Worm (Caenorhabditis elegans) whole organism, L4 larva: ENCODE measurements around the gene efk-1.

Experiments
- F10B5.3 ChIP-seq: sonication (generic microtip); optimal IDR thresholded peaks from 2 replicates; lab custom pipeline; 2016; ENCODE audit warnings: mild to moderate bottlenecking, missing genetic modification characterization, missing compliant biosample characterization
- F37D6.2 ChIP-seq: sonication (generic microtip); optimal IDR thresholded peaks from 2 replicates; lab custom pipeline; 2016; ENCODE audit warnings: mild to moderate bottlenecking, missing genetic modification characterization, missing compliant biosample characterization
- F44E2.7 ChIP-seq: fragments of 200-800 bp; sonication (Bioruptor generic); IDR thresholded peaks from 2 replicates; pipeline ENCODE4 v2.1.2; 2022; ENCODE audit warnings: missing genetic modification characterization, missing compliant biosample characterization
- F49E8.2 ChIP-seq: sonication (generic microtip); optimal IDR thresholded peaks from 2 replicates; lab custom pipeline; 2016; ENCODE audit warnings: missing compliant biosample characterization, mild to moderate bottlenecking, missing genetic modification characterization, borderline replicate concordance
- ZK546.5 ChIP-seq, 2 experiments: sonication (generic microtip); optimal IDR thresholded peaks; 2 replicates each; lab custom pipeline; 2017; ENCODE audit warnings: missing biosample characterization in 2 of 2, missing genetic modification characterization in 2 of 2
- aha-1 ChIP-seq: fragments of 150-350 bp; peaks from one replicate; lab custom pipeline; 2014; ENCODE audit warnings: missing biosample characterization, missing genetic modification characterization
- aly-2 ChIP-seq: sonication (generic microtip); optimal IDR thresholded peaks from 2 replicates; lab custom pipeline; 2018; ENCODE audit warnings: missing biosample characterization, missing genetic modification characterization
- ceh-20 ChIP-seq: fragments of 200-800 bp; sonication (Bioruptor generic); IDR thresholded peaks from 2 replicates; pipeline ENCODE4 v1.3.6; 2022; ENCODE audit warnings: missing genetic modification reagents, missing genetic modification characterization, missing compliant biosample characterization
- ceh-28 ChIP-seq: fragments of 150-350 bp; optimal IDR thresholded peaks from 2 replicates; lab custom pipeline; 2014; ENCODE audit warnings: missing biosample characterization, missing genetic modification reagents, missing genetic modification characterization
- ces-1 ChIP-seq: fragments of 150-350 bp; sonication (generic microtip); optimal IDR thresholded peaks from 4 replicates; lab custom pipeline; 2014; ENCODE audit warnings: missing biosample characterization, missing genetic modification reagents, missing genetic modification characterization
- cey-2 ChIP-seq: sonication (generic microtip); optimal IDR thresholded peaks from 3 replicates; lab custom pipeline; 2017; ENCODE audit warnings: missing genetic modification characterization, mild to moderate bottlenecking, missing compliant biosample characterization, antibody characterized with exemption, borderline replicate concordance; ENCODE audit not compliant: insufficient read depth
- dmd-6 ChIP-seq: fragments of 200-800 bp; sonication (Bioruptor generic); IDR thresholded peaks from 2 replicates; pipeline ENCODE4 v1.3.6; 2022; ENCODE audit warnings: missing genetic modification reagents, missing genetic modification characterization, missing compliant biosample characterization
- dmd-8 ChIP-seq: fragments of 200-800 bp; sonication (Bioruptor generic); IDR thresholded peaks from 2 replicates; pipeline ENCODE4 v1.3.6; 2022; ENCODE audit warnings: missing genetic modification characterization, missing compliant biosample characterization
- fkh-10 ChIP-seq: fragments of 150-350 bp; optimal IDR thresholded peaks from 2 replicates; lab custom pipeline; 2014; ENCODE audit warnings: missing biosample characterization, missing genetic modification reagents, missing genetic modification characterization
- fos-1 ChIP-seq: fragments of 150-350 bp; optimal IDR thresholded peaks from 2 replicates; lab custom pipeline; 2014; ENCODE audit warnings: missing biosample characterization, missing genetic modification characterization
- gei-8 ChIP-seq: fragments of 200-800 bp; sonication (Bioruptor generic); optimal IDR thresholded peaks from 2 replicates; lab custom pipeline; 2018; ENCODE audit warnings: mild to moderate bottlenecking, missing genetic modification characterization, missing compliant biosample characterization
- hif-1 ChIP-seq, 2 experiments: sonication (generic microtip); optimal IDR thresholded peaks; 2 replicates each; lab custom pipeline; 2016 to 2017; ENCODE audit warnings: missing compliant biosample characterization in 2 of 2, missing genetic modification characterization in 2 of 2, missing genetic modification reagents in 2 of 2, missing genotype in 2 of 2, mild to moderate bottlenecking in 1 of 2
- hlh-11 ChIP-seq: fragments of 200-800 bp; sonication (Bioruptor generic); optimal IDR thresholded peaks from 2 replicates; lab custom pipeline; 2018; ENCODE audit warnings: mild to moderate bottlenecking, missing genetic modification characterization, missing compliant biosample characterization
- hlh-30 ChIP-seq: sonication (generic microtip); optimal IDR thresholded peaks from 2 replicates; lab custom pipeline; 2017; ENCODE audit warnings: antibody characterized with exemption, mild to moderate bottlenecking, missing genetic modification characterization, missing compliant biosample characterization; ENCODE audit not compliant: insufficient read depth
- lin-15B ChIP-seq: fragments of 150-350 bp; sonication (generic microtip); optimal IDR thresholded peaks from 3 replicates; lab custom pipeline; 2014; ENCODE audit warnings: missing biosample characterization, missing genetic modification characterization
- lir-3 ChIP-seq: sonication (generic microtip); optimal IDR thresholded peaks from 2 replicates; lab custom pipeline; 2016; ENCODE audit warnings: mild to moderate bottlenecking, missing genetic modification characterization, missing compliant biosample characterization
- lsy-2 ChIP-seq, 2 experiments: fragments of 150-350 bp in 1 of 2; sonication (generic microtip) in 1 of 2; optimal IDR thresholded peaks; 2 replicates each; lab custom pipeline; 2014 to 2017; ENCODE audit warnings: missing biosample characterization in 2 of 2, missing genetic modification characterization in 2 of 2
- mdl-1 ChIP-seq, 2 experiments: fragments of 150-350 bp in 1 of 2; sonication (generic microtip) in 1 of 2; optimal IDR thresholded peaks; 2 replicates each; lab custom pipeline; 2014 to 2017; ENCODE audit warnings: missing biosample characterization in 2 of 2, missing genetic modification characterization in 2 of 2
- mep-1 ChIP-seq: fragments of 150-350 bp; sonication (generic microtip); optimal IDR thresholded peaks from 3 replicates; lab custom pipeline; 2014; ENCODE audit warnings: missing biosample characterization, missing genetic modification characterization
- nhr-10 ChIP-seq: fragments of 150-350 bp; optimal IDR thresholded peaks from 2 replicates; lab custom pipeline; 2014; ENCODE audit warnings: missing biosample characterization, missing genetic modification characterization
- nhr-11 ChIP-seq: fragments of 150-350 bp; optimal IDR thresholded peaks from 2 replicates; lab custom pipeline; 2014; ENCODE audit warnings: missing biosample characterization, missing genetic modification characterization
- nhr-28 ChIP-seq: fragments of 150-350 bp; optimal IDR thresholded peaks from 2 replicates; lab custom pipeline; 2014; ENCODE audit warnings: missing biosample characterization, missing genetic modification characterization
- nhr-42 ChIP-seq: fragments of 200-800 bp; sonication (Bioruptor generic); IDR thresholded peaks from 2 replicates; pipeline ENCODE4 v1.3.6; 2022; ENCODE audit warnings: missing genetic modification characterization, missing compliant biosample characterization
- nhr-48 ChIP-seq: sonication (generic microtip); optimal IDR thresholded peaks from 2 replicates; lab custom pipeline; 2016; ENCODE audit warnings: mild to moderate bottlenecking, missing genetic modification characterization, missing compliant biosample characterization
- nhr-76 ChIP-seq: fragments of 150-350 bp; optimal IDR thresholded peaks from 2 replicates; lab custom pipeline; 2014; ENCODE audit warnings: missing biosample characterization, missing genetic modification characterization
- pha-4 ChIP-seq, 2 experiments: fragments of 150-350 bp in 1 of 2; fragments of 200-800 bp in 1 of 2; sonication (Bioruptor generic) in 1 of 2; IDR thresholded peaks in 1 of 2; optimal IDR thresholded peaks in 1 of 2; 2 replicates each; pipeline versions ENCODE4 v1.3.6 to Lab custom; 2014 to 2022; ENCODE audit warnings: missing genetic modification characterization in 2 of 2, missing genetic modification reagents in 2 of 2, missing biosample characterization in 1 of 2, missing compliant biosample characterization in 1 of 2
- rbr-2 ChIP-seq: sonication (generic microtip); optimal IDR thresholded peaks from 2 replicates; lab custom pipeline; 2016; ENCODE audit warnings: missing genotype, missing genetic modification characterization, missing compliant biosample characterization
- sdz-12 ChIP-seq: fragments of 200-800 bp; sonication (Bioruptor generic); optimal IDR thresholded peaks from 2 replicates; lab custom pipeline; 2018; ENCODE audit warnings: mild to moderate bottlenecking, missing genetic modification characterization, missing compliant biosample characterization
- set-16 ChIP-seq: fragments of 200-800 bp; sonication (Bioruptor generic); IDR thresholded peaks from 2 replicates; pipeline ENCODE4 v1.3.6; 2022; ENCODE audit warnings: missing genetic modification reagents, missing genetic modification characterization, missing compliant biosample characterization
- spr-1 ChIP-seq: sonication (generic microtip); optimal IDR thresholded peaks from 2 replicates; lab custom pipeline; 2016; ENCODE audit warnings: mild to moderate bottlenecking, missing genetic modification characterization, missing compliant biosample characterization
- unc-130 ChIP-seq: sonication (generic microtip); optimal IDR thresholded peaks from 2 replicates; lab custom pipeline; 2016; ENCODE audit warnings: missing genetic modification reagents, missing genetic modification characterization, missing compliant biosample characterization
- unc-39 ChIP-seq: sonication (generic microtip); optimal IDR thresholded peaks from 2 replicates; lab custom pipeline; 2017; ENCODE audit warnings: missing biosample characterization, missing genetic modification characterization
- unc-62 ChIP-seq, 3 experiments: fragments of 150-350 bp in 1 of 3; sonication (generic microtip); optimal IDR thresholded peaks in 2 of 3; peaks in 1 of 3; 1 replicate in 1 of 3; 2 replicates in 2 of 3; lab custom pipeline; 2014 to 2017; ENCODE audit warnings: missing biosample characterization in 3 of 3, missing genetic modification characterization in 3 of 3, missing genetic modification reagents in 3 of 3, missing genotype in 1 of 3
- vab-7 ChIP-seq: fragments of 200-800 bp; sonication (Bioruptor generic); IDR thresholded peaks from 2 replicates; pipeline ENCODE4 v1.3.6; 2022; ENCODE audit warnings: missing genetic modification reagents, missing genetic modification characterization, missing compliant biosample characterization
- zfp-2 ChIP-seq: sonication (generic microtip); optimal IDR thresholded peaks from 2 replicates; lab custom pipeline; 2016; ENCODE audit warnings: mild to moderate bottlenecking, missing genetic modification characterization, missing compliant biosample characterization
- zfp-3 ChIP-seq: fragments of 200-800 bp; sonication (Bioruptor generic); conservative IDR thresholded peaks from 2 replicates; pipeline ENCODE4 v1.3.6; 2022; ENCODE audit warnings: missing genetic modification reagents, missing genetic modification characterization, missing compliant biosample characterization
- zip-2 ChIP-seq: fragments of 150-350 bp; optimal IDR thresholded peaks from 2 replicates; lab custom pipeline; 2014; ENCODE audit warnings: missing biosample characterization, missing genetic modification characterization
- ztf-11 ChIP-seq: fragments of 150-350 bp; optimal IDR thresholded peaks from 2 replicates; lab custom pipeline; 2014; ENCODE audit warnings: missing biosample characterization, missing genetic modification characterization
- ztf-7 ChIP-seq: fragments of 150-350 bp; optimal IDR thresholded peaks from 2 replicates; lab custom pipeline; 2014; ENCODE audit warnings: missing biosample characterization, missing genetic modification characterization

The efk-1 gene

DNA sequence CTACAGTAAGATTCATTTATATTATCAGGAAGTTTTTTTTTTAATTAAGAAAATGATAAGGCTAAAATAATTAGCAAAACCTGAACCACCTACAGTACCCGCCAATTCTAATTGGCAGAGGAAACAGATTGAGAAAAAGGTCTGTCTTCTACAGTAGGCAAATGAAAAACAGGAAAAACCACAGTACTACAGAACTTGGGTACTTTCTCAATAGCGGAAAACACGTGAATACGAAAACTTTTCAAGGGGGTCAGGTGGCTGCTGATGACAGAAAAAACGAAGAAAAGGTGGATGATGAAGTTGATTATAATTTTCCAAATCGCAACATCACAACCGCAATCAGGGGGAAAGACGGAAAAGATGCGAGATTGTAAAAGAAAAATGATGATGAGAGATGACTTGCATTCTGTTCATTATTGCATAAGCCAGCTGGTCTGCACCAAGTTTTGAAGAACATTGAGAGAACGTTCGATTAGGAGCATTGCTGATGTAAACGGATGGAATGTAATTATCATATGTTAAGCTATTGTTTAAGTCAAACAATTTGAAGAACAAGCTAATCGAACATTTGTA is 23.9 kb downstream of the efk-1 start:
- TF ChIP-seq vab-7 = no peak
- no peak for TF ChIP-seq F49E8.2 (tag; lab: Kevin White, UChicago)
- peak; percentile 60 for TF ChIP-seq nhr-48
- peak; percentile 81 for TF ChIP-seq nhr-11 (tag; lab: Kevin White, UChicago)
- TF ChIP-seq hlh-30 = peak; percentile 80
- no peak for TF ChIP-seq F37D6.2 (tag; lab: Kevin White, UChicago)
- TF ChIP-seq lsy-2 (tag; optimal IDR thresholded peaks at IDR 0.05; lab: Kevin White, UChicago) = peak in 1 of 2 experiments; percentile 26
- peak; percentile 22 for TF ChIP-seq hlh-11 (tag; lab: Kevin White, UChicago)
- TF ChIP-seq dmd-8 (GFP tag; lab: Robert Waterston, UW) = no peak
- no peak for TF ChIP-seq spr-1 (tag; lab: Kevin White, UChicago)
- TF ChIP-seq nhr-10 (tag; lab: Kevin White, UChicago) = no peak
- peak; percentile 56 for TF ChIP-seq nhr-28 (tag; lab: Kevin White, UChicago)
- peak in 1 of 2 experiments; percentile 73 for TF ChIP-seq mdl-1 (tag; optimal IDR thresholded peaks at IDR 0.05; lab: Kevin White, UChicago)
- peak; percentile 60 for TF ChIP-seq cey-2 (tag; lab: Kevin White, UChicago)
- TF ChIP-seq zip-2 (tag; lab: Kevin White, UChicago) = no peak
- TF ChIP-seq hif-1 (tag; optimal IDR thresholded peaks at IDR 0.05; lab: Kevin White, UChicago) = no peak
- peak in 1 of 2 experiments; percentile 78 for TF ChIP-seq unc-62 (GFP tag; optimal IDR thresholded peaks at IDR 0.05 in 1 of 2; lab: Kevin White, UChicago)
- no peak for TF ChIP-seq unc-62 (tag; optimal IDR thresholded peaks at IDR 0.05; lab: Kevin White, UChicago)
- TF ChIP-seq F44E2.7 = no peak

- peak; percentile 99 for TF ChIP-seq aha-1 (tag; lab: Kevin White, UChicago)
- peak in 1 of 2 experiments; percentile 33 for TF ChIP-seq lsy-2 (tag; optimal IDR thresholded peaks at IDR 0.05; lab: Kevin White, UChicago)
- TF ChIP-seq dmd-6 = no peak
- no peak for TF ChIP-seq mep-1 (tag; lab: Kevin White, UChicago)
- no peak for TF ChIP-seq sdz-12 (GFP tag; lab: Kevin White, UChicago)
- peak; percentile 48 for TF ChIP-seq fkh-10 (GFP tag; lab: Kevin White, UChicago)
- TF ChIP-seq pha-4 (GFP tag; IDR thresholded peaks at IDR 0.05; lab: Robert Waterston, UW) = 0 out of 2 replicates have a peak, but pooled peaks have one; percentile 10
- no peak for TF ChIP-seq pha-4 (tag; optimal IDR thresholded peaks at IDR 0.05; lab: Kevin White, UChicago)
- no peak for TF ChIP-seq fos-1 (tag; lab: Kevin White, UChicago)
- TF ChIP-seq ceh-20 (GFP tag; lab: Robert Waterston, UW) = peak; percentile 37; the same call in 1 of the 2 replicates
- TF ChIP-seq unc-39 (tag; lab: Kevin White, UChicago) = no peak
- peak in 1 of 2 experiments; percentile 2 for TF ChIP-seq unc-62 (GFP tag; optimal IDR thresholded peaks at IDR 0.05 in 1 of 2; lab: Kevin White, UChicago)
- TF ChIP-seq unc-62 (tag; optimal IDR thresholded peaks at IDR 0.05; lab: Kevin White, UChicago) = no peak
- TF ChIP-seq ztf-11 (tag; lab: Kevin White, UChicago) = no peak
- no peak for TF ChIP-seq lin-15B (tag; lab: Kevin White, UChicago)
Measured at ce11 chrIII:6141532-6141931, 26.8 kb downstream of the efk-1 start.

ce11 chrIII:6140818-6141217 is 27.5 kb downstream of the efk-1 start:
- no peak for TF ChIP-seq hlh-30
- TF ChIP-seq ceh-28 (tag; lab: Kevin White, UChicago) = no peak
- no peak for TF ChIP-seq zfp-3 (GFP tag; lab: Robert Waterston, UW)
- no peak for TF ChIP-seq nhr-76
- no peak for TF ChIP-seq ZK546.5 (tag; optimal IDR thresholded peaks at IDR 0.05; lab: Kevin White, UChicago)
- no peak for TF ChIP-seq set-16 (GFP tag; lab: Robert Waterston, UW)
- no peak for TF ChIP-seq zfp-2
- no peak for TF ChIP-seq rbr-2 (tag; lab: Kevin White, UChicago)
- TF ChIP-seq F49E8.2 (tag; lab: Kevin White, UChicago) = no peak
- no peak for TF ChIP-seq ztf-7 (tag; lab: Kevin White, UChicago)
- TF ChIP-seq nhr-42 (GFP tag; lab: Robert Waterston, UW) = no peak
- TF ChIP-seq ces-1 (GFP tag; lab: Kevin White, UChicago) = no peak
- TF ChIP-seq dmd-6 = no peak
- TF ChIP-seq F10B5.3 (tag; lab: Kevin White, UChicago) = no peak
- TF ChIP-seq aly-2 (tag; lab: Kevin White, UChicago) = no peak
- TF ChIP-seq unc-130 (GFP tag; lab: Kevin White, UChicago) = no peak
- no peak for TF ChIP-seq gei-8 (GFP tag; lab: Kevin White, UChicago)
- no peak for TF ChIP-seq lir-3 (tag; lab: Kevin White, UChicago)
